Fruit fly (Drosophila melanogaster): Measurements from ENCODE around the gene NimA.

The NimA gene

DNA sequence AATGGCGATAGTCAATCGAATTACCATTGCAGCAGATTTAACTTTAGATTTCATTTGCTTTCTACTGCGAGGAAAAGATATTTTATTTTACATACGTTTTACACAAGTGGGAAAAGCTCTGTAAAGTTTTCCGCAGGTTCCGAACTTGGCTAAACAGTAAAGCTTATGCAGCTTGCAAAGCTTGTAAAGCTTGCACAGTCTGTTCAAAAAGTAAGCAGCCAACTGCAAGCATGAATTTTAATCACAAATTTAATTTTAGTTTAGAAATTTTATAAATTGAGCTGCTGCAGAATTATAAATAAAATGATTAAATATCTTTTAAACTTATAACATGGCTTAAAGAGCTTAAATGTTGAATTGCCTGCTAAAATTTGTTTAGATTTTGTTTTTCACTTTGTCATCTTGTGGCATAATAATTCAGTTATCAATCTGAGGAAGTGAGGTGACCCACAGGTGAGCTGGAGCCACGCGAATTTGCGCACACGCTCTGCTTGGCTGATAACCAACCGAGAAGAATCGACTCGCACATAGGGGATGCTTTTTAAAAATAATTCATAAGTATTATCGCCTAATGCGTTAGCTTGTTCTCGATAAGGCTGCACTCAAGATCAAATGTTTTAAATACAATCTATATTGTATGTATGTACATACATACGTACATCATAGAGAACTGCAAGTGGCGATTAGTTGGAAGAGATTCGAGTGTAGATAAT, 54.4 kb downstream of the NimA start (continued):
- TF ChIP-seq CG17328 (GFP tag; IDR thresholded peaks at IDR 0.05) (no peak), Xrp1 (GFP tag; IDR thresholded peaks at IDR 0.05) (peak; percentile 72), CG32532 (GFP tag; IDR thresholded peaks at IDR 0.05) (peak; percentile 80), shn (GFP tag; optimal IDR thresholded peaks at IDR 0.05) (no peak), Blimp-1 (GFP tag; optimal IDR thresholded peaks at IDR 0.05) (peak; percentile 41), CG11560 (tag; IDR thresholded peaks at IDR 0.05) (peak; percentile 40; the same call in 1 of the 3 replicates), Max (GFP tag; optimal IDR thresholded peaks at IDR 0.05) (peak; percentile 10), tll (GFP tag; optimal IDR thresholded peaks at IDR 0.05) (no peak), CG13894 (tag; optimal IDR thresholded peaks at IDR 0.05) (peak; percentile 53), CG14014 (GFP tag; IDR thresholded peaks at IDR 0.05) (0 out of 2 replicates have a peak, but pooled peaks have one; percentile 59), CG18011 (GFP tag; optimal IDR thresholded peaks at IDR 0.05) (no peak), row (GFP tag; IDR thresholded peaks at IDR 0.05) (peak; percentile 93), croc (GFP tag; conservative IDR thresholded peaks at IDR 0.05) (no peak), HmgZ (tag; optimal IDR thresholded peaks at IDR 0.05) (peak; percentile 26), CG6689 (GFP tag; IDR thresholded peaks at IDR 0.05) (peak; percentile 39; the same call in 1 of the 2 replicates), ind (GFP tag; optimal IDR thresholded peaks at IDR 0.05) (peak; percentile 13), ci (GFP tag; IDR thresholded peaks at IDR 0.05) (peak; percentile 65; the same call in 2 of the 3 replicates), knrl (GFP tag; IDR thresholded peaks at IDR 0.05; ENCODE audit: partially characterized antibody) (peak; percentile 36; the same call in 1 of the 3 replicates), Atf3 (GFP tag; optimal IDR thresholded peaks at IDR 0.05) (no peak), CG2120 (GFP tag; optimal IDR thresholded peaks at IDR 0.05) (peak; percentile 37), CG34376 (GFP tag; optimal IDR thresholded peaks at IDR 0.05) (no peak), Med (GFP tag) (peak; percentile 88), z (GFP tag; IDR thresholded peaks at IDR 0.05) (no peak), so (GFP tag; IDR thresholded peaks at IDR 0.05) (peak; percentile 51; the same call in 1 of the 3 replicates), gem (tag; optimal IDR thresholded peaks at IDR 0.05) (peak; percentile 60), Meics (GFP tag; optimal IDR thresholded peaks at IDR 0.05) (peak; percentile 67), CG3847 (GFP tag; IDR thresholded peaks at IDR 0.05) (peak; percentile 56; the same call in 1 of the 2 replicates), Rfx (GFP tag; IDR thresholded peaks at IDR 0.05) (peak; percentile 83), CG43689 (GFP tag; IDR thresholded peaks at IDR 0.05) (peak; percentile 17; the same call in 1 of the 2 replicates), scrt (GFP tag; optimal IDR thresholded peaks at IDR 0.05) (peak; percentile 27), CG16815 (GFP tag; optimal IDR thresholded peaks at IDR 0.05) (no peak), Stat92E (GFP tag; optimal IDR thresholded peaks at IDR 0.05) (no peak), CG10543 (GFP tag; optimal IDR thresholded peaks at IDR 0.05) (no peak), jing (GFP tag; optimal IDR thresholded peaks at IDR 0.05) (no peak), CG8290 (GFP tag; optimal IDR thresholded peaks at IDR 0.05) (peak; percentile 27), CG8290 (tag; optimal IDR thresholded peaks at IDR 0.05) (peak in 1 of 2 experiments; percentile 27), Spps (tag; optimal IDR thresholded peaks at IDR 0.05) (no peak), grn (GFP tag; optimal IDR thresholded peaks at IDR 0.05) (peak; percentile 26), mirr (GFP tag; optimal IDR thresholded peaks at IDR 0.05) (no peak), Xbp1 (GFP tag; optimal IDR thresholded peaks at IDR 0.05) (peak; percentile 36), az2 (GFP tag; optimal IDR thresholded peaks at IDR 0.05) (peak; percentile 30), CG9609 (GFP tag; optimal IDR thresholded peaks at IDR 0.05) (no peak), Lpt (GFP tag; optimal IDR thresholded peaks at IDR 0.05) (no peak), bbx (GFP tag; IDR thresholded peaks at IDR 0.05; ENCODE audit: partially characterized antibody) (0 out of 2 replicates have a peak, but pooled peaks have one; percentile 13), sens (GFP tag) (peak; percentile 7), zfh1 (GFP tag; IDR thresholded peaks at IDR 0.05) (no peak), CG2889 (GFP tag; IDR thresholded peaks at IDR 0.05) (0 out of 3 replicates have a peak, but pooled peaks have one; percentile 26), CG10209 (GFP tag; optimal IDR thresholded peaks at IDR 0.05) (no peak), E2f2 (GFP tag; IDR thresholded peaks at IDR 0.05) (peak; percentile 39; the same call in 1 of the 2 replicates)
